Fruit fly (Drosophila melanogaster) whole organism, adult: ENCODE measurements around the gene Fit2.

Source experiments
- CG11617 ChIP-seq: fragments of 200-800 bp; sonication (Bioruptor generic); optimal IDR thresholded peaks from 2 replicates; lab custom pipeline; 2017; ENCODE audit warnings: mild to moderate bottlenecking, missing biosample characterization, missing genetic modification reagents, missing genetic modification characterization
- CG12768 ChIP-seq: fragments of 200-800 bp; sonication (Bioruptor generic); optimal IDR thresholded peaks from 2 replicates; lab custom pipeline; 2017; ENCODE audit warnings: missing biosample characterization, missing genetic modification characterization, mild to moderate bottlenecking, moderate library complexity, missing genetic modification reagents
- CG14711 ChIP-seq: fragments of 200-800 bp; sonication (Bioruptor generic); optimal IDR thresholded peaks from 2 replicates; lab custom pipeline; 2018; ENCODE audit warnings: missing biosample characterization, mild to moderate bottlenecking, missing genetic modification characterization, moderate library complexity
- CG1620 ChIP-seq: fragments of 200-800 bp; sonication (Bioruptor generic); optimal IDR thresholded peaks from 2 replicates; lab custom pipeline; 2016; ENCODE audit warnings: missing biosample characterization, missing genetic modification characterization
- CG33017 ChIP-seq: fragments of 200-800 bp; sonication (Bioruptor generic); optimal IDR thresholded peaks from 2 replicates; lab custom pipeline; 2018; ENCODE audit warnings: missing biosample characterization, mild to moderate bottlenecking, missing genetic modification characterization, moderate library complexity
- CG5204 ChIP-seq: fragments of 200-800 bp; sonication (Bioruptor generic); optimal IDR thresholded peaks from 2 replicates; lab custom pipeline; 2016; ENCODE audit warnings: missing biosample characterization, missing genetic modification characterization
- CG7045 ChIP-seq: fragments of 200-800 bp; sonication (Bioruptor generic); optimal IDR thresholded peaks from 2 replicates; lab custom pipeline; 2017; ENCODE audit warnings: missing biosample characterization, mild to moderate bottlenecking, missing genetic modification characterization
- CG7101 ChIP-seq: fragments of 200-800 bp; sonication (Bioruptor generic); optimal IDR thresholded peaks from 2 replicates; lab custom pipeline; 2018; ENCODE audit warnings: missing biosample characterization, mild to moderate bottlenecking, missing genetic modification characterization, moderate library complexity
- Clk ChIP-seq: fragments of 200-800 bp; sonication (Bioruptor generic); optimal IDR thresholded peaks from 2 replicates; lab custom pipeline; 2017; ENCODE audit warnings: missing biosample characterization, missing genetic modification characterization
- Crg-1 ChIP-seq: fragments of 200-800 bp; sonication (Bioruptor generic); optimal IDR thresholded peaks from 2 replicates; lab custom pipeline; 2016; ENCODE audit warnings: missing biosample characterization, missing genetic modification characterization
- Hr96 ChIP-seq: fragments of 200-800 bp; sonication (Bioruptor generic); optimal IDR thresholded peaks from 2 replicates; lab custom pipeline; 2016; ENCODE audit warnings: missing biosample characterization, missing genetic modification characterization
- Mnt ChIP-seq: fragments of 200-800 bp; sonication (Bioruptor generic); optimal IDR thresholded peaks from 2 replicates; lab custom pipeline; 2016; ENCODE audit warnings: missing biosample characterization, mild to moderate bottlenecking, missing genetic modification characterization
- bab1 ChIP-seq: fragments of 200-800 bp; sonication (Bioruptor generic); optimal IDR thresholded peaks from 3 replicates; lab custom pipeline; 2019; ENCODE audit warnings: missing biosample characterization, mild to moderate bottlenecking, missing genetic modification characterization, moderate library complexity
- cic ChIP-seq: fragments of 200-800 bp; sonication (Bioruptor generic); optimal IDR thresholded peaks from 2 replicates; lab custom pipeline; 2017; ENCODE audit warnings: missing biosample characterization, mild to moderate bottlenecking, missing genetic modification characterization, moderate library complexity
- cnc ChIP-seq, 2 experiments: fragments of >200 bp; optimal IDR thresholded peaks; 2 replicates each; lab custom pipeline; 2017
- kay ChIP-seq: fragments of 200-800 bp; sonication (Bioruptor generic); peaks from one replicate; lab custom pipeline; 2016; ENCODE audit warnings: missing biosample characterization, missing genetic modification characterization, borderline replicate concordance
- ovo ChIP-seq: fragments of 200-800 bp; sonication (Bioruptor generic); optimal IDR thresholded peaks from 2 replicates; lab custom pipeline; 2016; ENCODE audit warnings: missing biosample characterization, missing genetic modification characterization
- pad ChIP-seq: fragments of 200-800 bp; sonication (Bioruptor generic); optimal IDR thresholded peaks from 3 replicates; lab custom pipeline; 2017; ENCODE audit warnings: missing biosample characterization, missing genetic modification characterization, mild to moderate bottlenecking, moderate library complexity, missing genetic modification reagents
- tj ChIP-seq: fragments of 200-800 bp; sonication (Bioruptor generic); optimal IDR thresholded peaks from 3 replicates; lab custom pipeline; 2017; ENCODE audit warnings: missing biosample characterization, mild to moderate bottlenecking, missing genetic modification characterization, moderate library complexity
- toe ChIP-seq: fragments of 200-800 bp; sonication (Bioruptor generic); optimal IDR thresholded peaks from 2 replicates; lab custom pipeline; 2016; ENCODE audit warnings: missing biosample characterization, missing genetic modification characterization

Gene Fit2

DNA sequence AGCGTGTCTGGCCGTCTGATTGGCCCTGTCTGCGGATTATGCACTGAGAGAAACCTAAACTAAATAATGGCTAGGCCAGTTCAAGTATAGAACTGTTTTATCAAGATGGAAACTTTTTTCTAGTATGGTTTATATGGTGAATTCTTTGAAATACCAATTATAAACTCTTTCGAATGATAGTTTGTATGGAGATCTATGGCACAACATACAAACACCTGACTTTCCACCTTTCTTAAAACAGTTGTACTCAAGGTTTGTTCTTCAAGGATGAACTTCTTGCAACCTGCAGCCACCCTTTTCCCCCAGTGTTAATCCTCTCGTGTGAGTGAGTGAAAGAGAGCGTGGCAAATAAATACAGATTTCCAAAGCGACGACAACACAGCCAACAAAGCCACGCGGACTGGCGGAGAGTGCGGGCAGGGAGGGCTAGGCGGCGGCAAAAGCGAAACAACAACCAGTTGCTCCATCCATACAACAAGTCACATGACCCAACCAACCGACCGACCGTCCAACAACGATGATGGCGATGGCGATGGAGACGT, 19.8 kb upstream of the Fit2 start:
- TF ChIP-seq Mnt (peak; percentile 16), Crg-1 (GFP tag; lab: Kevin White, UChicago) (no peak), toe (GFP tag; lab: Kevin White, UChicago) (peak; percentile 69), CG5204 (GFP tag; lab: Kevin White, UChicago) (peak; percentile 87), CG14711 (peak; percentile 67), tj (GFP tag; lab: Kevin White, UChicago) (peak; percentile 28), cnc (optimal IDR thresholded peaks at IDR 0.05; lab: Kevin White, UChicago) (no peak), pad (GFP tag; lab: Kevin White, UChicago) (peak; percentile 37), CG7045 (GFP tag; lab: Kevin White, UChicago) (peak; percentile 85), CG1620 (GFP tag; lab: Kevin White, UChicago) (no peak), CG33017 (tag; lab: Kevin White, UChicago) (peak; percentile 75), cic (no peak), bab1 (GFP tag; lab: Kevin White, UChicago) (no peak), CG11617 (GFP tag; lab: Kevin White, UChicago) (peak; percentile 59), kay (peak; percentile 82), CG12768 (GFP tag; lab: Kevin White, UChicago) (peak; percentile 79), CG7101 (tag; lab: Kevin White, UChicago) (peak; percentile 72), Clk (GFP tag; lab: Kevin White, UChicago) (peak; percentile 59), Hr96 (GFP tag; lab: Kevin White, UChicago) (peak; percentile 56), ovo (GFP tag; lab: Kevin White, UChicago) (peak; percentile 3)

DNA sequence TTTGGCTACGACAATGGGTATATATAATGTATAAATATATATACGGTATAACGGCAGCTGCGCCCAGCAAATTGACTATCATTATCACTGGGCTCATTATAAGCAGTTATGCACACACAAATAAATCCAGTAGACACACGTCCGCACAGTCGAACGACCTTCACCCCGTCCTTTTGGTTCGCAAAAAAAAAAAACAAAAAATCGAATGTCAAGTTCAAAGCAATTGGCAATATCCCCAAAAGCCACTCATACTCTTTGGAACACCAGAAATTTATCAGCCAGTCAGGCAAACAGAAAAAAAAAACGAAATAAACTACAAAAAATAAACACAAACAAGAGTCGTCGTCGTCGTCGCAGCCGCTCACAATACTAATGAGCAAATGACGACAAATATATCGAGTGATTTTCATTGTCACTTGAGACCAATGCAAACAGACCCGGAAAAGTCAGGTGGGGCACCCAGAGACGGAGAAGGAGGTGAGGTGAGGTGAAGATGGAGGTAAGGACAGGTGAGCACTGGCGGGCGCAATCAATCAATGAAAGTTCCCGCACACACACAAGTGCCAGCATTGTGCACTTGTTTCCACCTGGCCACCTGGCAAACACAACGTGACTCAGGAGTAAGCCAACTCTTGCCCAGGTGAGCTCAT, 19.2 kb upstream of the Fit2 start:
- TF ChIP-seq tj (GFP tag; lab: Kevin White, UChicago) (peak; percentile 20), kay (peak; percentile 67), CG1620 (GFP tag; lab: Kevin White, UChicago) (no peak), cic (peak; percentile 87)

DNA sequence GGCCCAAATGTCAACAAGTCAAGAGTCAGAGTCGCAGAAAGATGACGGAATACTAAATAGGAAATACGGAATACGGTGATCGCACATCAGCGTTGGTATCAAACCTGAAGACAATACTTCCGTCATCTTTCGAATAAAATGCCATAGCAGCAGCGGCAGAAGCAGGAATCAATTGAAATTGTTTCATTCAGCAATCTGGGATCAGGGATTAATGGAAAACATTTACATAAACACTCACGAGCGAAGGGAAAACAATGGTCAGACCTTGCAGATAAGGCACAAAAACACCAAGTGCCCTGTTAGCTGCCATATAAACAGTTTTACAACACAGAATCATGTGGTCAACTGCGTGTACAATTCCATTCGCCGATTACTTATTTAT, 18.7 kb upstream of the Fit2 start:
- TF ChIP-seq Mnt = no peak
- TF ChIP-seq CG11617 (GFP tag; lab: Kevin White, UChicago) = no peak
- no peak for TF ChIP-seq Clk (GFP tag; lab: Kevin White, UChicago)
- no peak for TF ChIP-seq Hr96 (GFP tag; lab: Kevin White, UChicago)
- TF ChIP-seq CG12768 (GFP tag; lab: Kevin White, UChicago) = no peak
- TF ChIP-seq pad (GFP tag; lab: Kevin White, UChicago) = no peak
- TF ChIP-seq CG14711 = no peak
- no peak for TF ChIP-seq CG5204 (GFP tag; lab: Kevin White, UChicago)
- TF ChIP-seq CG7045 (GFP tag; lab: Kevin White, UChicago) = no peak
- TF ChIP-seq cnc (optimal IDR thresholded peaks at IDR 0.05; lab: Kevin White, UChicago) = no peak
- no peak for TF ChIP-seq CG7101 (tag; lab: Kevin White, UChicago)
- TF ChIP-seq ovo (GFP tag; lab: Kevin White, UChicago) = no peak
- no peak for TF ChIP-seq CG1620 (GFP tag; lab: Kevin White, UChicago)
- TF ChIP-seq kay = no peak
- TF ChIP-seq cic = no peak
- no peak for TF ChIP-seq Crg-1 (GFP tag; lab: Kevin White, UChicago)
- TF ChIP-seq CG33017 (tag; lab: Kevin White, UChicago) = no peak
- no peak for TF ChIP-seq toe (GFP tag; lab: Kevin White, UChicago)
- no peak for TF ChIP-seq bab1 (GFP tag; lab: Kevin White, UChicago)

DNA sequence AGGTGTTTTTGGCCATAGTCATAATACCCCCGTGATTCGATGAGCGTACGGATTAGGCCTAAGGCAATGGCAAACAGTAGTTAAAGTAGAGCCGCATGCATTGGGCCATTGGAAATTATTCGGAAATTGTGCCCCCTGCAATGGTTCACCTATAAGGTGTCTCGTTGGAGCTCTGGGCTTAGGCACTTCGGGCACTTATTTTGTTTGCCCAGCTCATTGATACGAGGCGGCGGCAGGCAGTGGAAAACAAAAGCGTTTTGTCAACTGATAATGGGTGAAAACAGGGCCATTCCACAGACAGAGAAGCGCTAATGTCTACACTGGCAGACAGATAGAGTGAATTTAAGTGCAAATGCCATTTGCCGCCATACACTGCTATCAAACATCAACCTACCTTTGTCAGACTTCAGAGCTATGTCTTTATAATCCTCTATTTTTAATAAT, 17.9 kb upstream of the Fit2 start:
- TF ChIP-seq CG5204 (GFP tag; lab: Kevin White, UChicago) (no peak), ovo (GFP tag; lab: Kevin White, UChicago) (peak; percentile 15), CG7045 (GFP tag; lab: Kevin White, UChicago) (no peak), kay (no peak), Clk (GFP tag; lab: Kevin White, UChicago) (peak; percentile 29), CG33017 (tag; lab: Kevin White, UChicago) (no peak), CG7101 (tag; lab: Kevin White, UChicago) (no peak), cnc (optimal IDR thresholded peaks at IDR 0.05; lab: Kevin White, UChicago) (no peak), CG12768 (GFP tag; lab: Kevin White, UChicago) (peak; percentile 47), Hr96 (GFP tag; lab: Kevin White, UChicago) (no peak), Crg-1 (GFP tag; lab: Kevin White, UChicago) (no peak), pad (GFP tag; lab: Kevin White, UChicago) (no peak), CG1620 (GFP tag; lab: Kevin White, UChicago) (peak; percentile 37), CG14711 (no peak), CG11617 (GFP tag; lab: Kevin White, UChicago) (no peak), tj (GFP tag; lab: Kevin White, UChicago) (no peak), toe (GFP tag; lab: Kevin White, UChicago) (peak; percentile 39), bab1 (GFP tag; lab: Kevin White, UChicago) (no peak), cic (peak; percentile 78), Mnt (peak; percentile 24)

DNA sequence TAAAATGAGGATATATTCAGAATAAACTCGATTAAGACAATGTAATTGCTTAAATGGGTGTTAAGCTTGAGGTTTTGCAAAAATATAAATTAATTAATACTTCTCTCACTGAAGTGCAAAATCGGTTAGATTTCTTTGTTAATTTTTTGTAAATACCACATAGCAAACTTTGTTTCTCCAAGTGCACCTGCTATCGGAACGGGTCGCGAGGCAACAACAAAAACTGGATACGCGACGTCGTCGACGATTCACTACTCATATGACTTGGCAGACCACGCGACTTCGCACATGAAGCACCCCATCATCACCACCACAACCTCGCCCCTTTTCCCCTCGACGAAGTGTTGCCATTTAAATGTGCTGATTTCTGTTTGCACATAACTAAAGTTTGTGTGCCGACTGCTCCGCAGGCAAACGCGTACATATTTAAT, 17.1 kb upstream of the Fit2 start:
- TF ChIP-seq pad (GFP tag; lab: Kevin White, UChicago) (peak; percentile 16), CG7045 (GFP tag; lab: Kevin White, UChicago) (peak; percentile 51), ovo (GFP tag; lab: Kevin White, UChicago) (peak; percentile 54), Clk (GFP tag; lab: Kevin White, UChicago) (peak; percentile 54), bab1 (GFP tag; lab: Kevin White, UChicago) (peak; percentile 18), CG33017 (tag; lab: Kevin White, UChicago) (peak; percentile 46), tj (GFP tag; lab: Kevin White, UChicago) (peak; percentile 75), CG11617 (GFP tag; lab: Kevin White, UChicago) (peak; percentile 7), Mnt (peak; percentile 82), cic (peak; percentile 92), kay (peak; percentile 94), CG14711 (no peak), Crg-1 (GFP tag; lab: Kevin White, UChicago) (no peak), CG12768 (GFP tag; lab: Kevin White, UChicago) (peak; percentile 63), toe (GFP tag; lab: Kevin White, UChicago) (no peak)
